Fruit fly (Drosophila melanogaster) whole organism, embryonic: ENCODE results near the gene brm.

Experiments used
- CG14710 ChIP-seq: fragments of 200-800 bp; sonication (Bioruptor generic); optimal IDR thresholded peaks from 3 replicates; lab custom pipeline; 2019; ENCODE audit warnings: missing biosample characterization, mild to moderate bottlenecking, missing genetic modification characterization, moderate library complexity
- CG1529 ChIP-seq: fragments of 200-800 bp; sonication (Bioruptor generic); optimal IDR thresholded peaks from 3 replicates; lab custom pipeline; 2018; ENCODE audit warnings: missing biosample characterization, missing genetic modification characterization
- CG17186 ChIP-seq: fragments of 200-800 bp; sonication (Bioruptor generic); optimal IDR thresholded peaks from 3 replicates; lab custom pipeline; 2017; ENCODE audit warnings: missing biosample characterization, missing genetic modification reagents, missing genetic modification characterization
- CG17612 ChIP-seq: fragments of 200-800 bp; sonication (Bioruptor generic); IDR thresholded peaks from 2 replicates; pipeline ENCODE4 v1.3.6; 2022; ENCODE audit warnings: missing biosample characterization, missing genetic modification characterization
- CG1792 ChIP-seq: fragments of 200-800 bp; sonication (Bioruptor generic); optimal IDR thresholded peaks from 2 replicates; lab custom pipeline; 2016; ENCODE audit warnings: missing biosample characterization, missing genetic modification characterization
- CG1832 ChIP-seq: fragments of 200-800 bp; sonication (Bioruptor generic); optimal IDR thresholded peaks from 2 replicates; lab custom pipeline; 2017; ENCODE audit warnings: missing biosample characterization, mild to moderate bottlenecking, missing genetic modification characterization, inconsistent platforms
- CG2129 ChIP-seq: fragments of 200-800 bp; sonication (Bioruptor generic); IDR thresholded peaks from 2 replicates; pipeline ENCODE4 v1.3.6; 2022; ENCODE audit warnings: missing biosample characterization, missing genetic modification characterization; ENCODE audit not compliant: partially characterized antibody
- CG2199 ChIP-seq: fragments of 200-800 bp; sonication (Bioruptor generic); IDR thresholded peaks from 3 replicates; pipeline ENCODE4 v1.3.6; 2022; ENCODE audit warnings: missing biosample characterization, missing genetic modification characterization
- CG42726 ChIP-seq: fragments of 200-800 bp; sonication (Bioruptor generic); IDR thresholded peaks from 2 replicates; pipeline ENCODE4 v1.3.6; 2022; ENCODE audit warnings: missing biosample characterization, missing genetic modification characterization; ENCODE audit not compliant: partially characterized antibody
- CG4707 ChIP-seq: fragments of 200-800 bp; sonication (Bioruptor generic); optimal IDR thresholded peaks from 2 replicates; lab custom pipeline; 2018; ENCODE audit warnings: missing biosample characterization, mild to moderate bottlenecking, missing genetic modification characterization, moderate library complexity
- CG7556 ChIP-seq: fragments of 200-800 bp; sonication (Bioruptor generic); optimal IDR thresholded peaks from 2 replicates; lab custom pipeline; 2017; ENCODE audit warnings: missing biosample characterization, mild to moderate bottlenecking, missing genetic modification characterization
- CG7839 ChIP-seq: fragments of 200-800 bp; sonication (Bioruptor generic); optimal IDR thresholded peaks from 3 replicates; lab custom pipeline; 2018; ENCODE audit warnings: missing biosample characterization, mild to moderate bottlenecking, missing genetic modification characterization, moderate library complexity
- CG8290 ChIP-seq, 3 experiments: fragments of 200-800 bp; sonication (Bioruptor generic); optimal IDR thresholded peaks; 2 replicates each; lab custom pipeline; 2016 to 2019; ENCODE audit warnings: missing biosample characterization in 3 of 3, missing genetic modification characterization in 3 of 3, mild to moderate bottlenecking in 2 of 3, moderate library complexity in 1 of 3
- CG9797 ChIP-seq: fragments of 200-800 bp; sonication (Bioruptor generic); optimal IDR thresholded peaks from 3 replicates; lab custom pipeline; 2018; ENCODE audit warnings: missing biosample characterization, mild to moderate bottlenecking, missing genetic modification characterization
- CG9876 ChIP-seq: fragments of 200-800 bp; sonication (Bioruptor generic); optimal IDR thresholded peaks from 2 replicates; lab custom pipeline; 2016; ENCODE audit warnings: missing biosample characterization, missing genetic modification characterization
- D ChIP-seq, 2 experiments: fragments of 200-800 bp in 1 of 2; fragments of >200 bp in 1 of 2; sonication (Bioruptor generic) in 1 of 2; optimal IDR thresholded peaks; 2 replicates in 1 of 2; 3 replicates in 1 of 2; lab custom pipeline; 2017; ENCODE audit warnings: mild to moderate bottlenecking in 1 of 2, missing biosample characterization in 1 of 2, missing genetic modification characterization in 1 of 2, missing genetic modification reagents in 1 of 2
- D19A ChIP-seq: fragments of 200-800 bp; optimal IDR thresholded peaks from 3 replicates; lab custom pipeline; 2019; ENCODE audit warnings: missing biosample characterization, mild to moderate bottlenecking, missing genetic modification characterization, moderate library complexity
- Ets97D ChIP-seq: fragments of 200-800 bp; sonication (Bioruptor generic); optimal IDR thresholded peaks from 3 replicates; lab custom pipeline; 2016; ENCODE audit warnings: missing biosample characterization, missing genetic modification characterization
- GATAe ChIP-seq: fragments of 200-800 bp; sonication (Bioruptor generic); conservative IDR thresholded peaks from 2 replicates; pipeline ENCODE4 v1.3.6; 2022; ENCODE audit warnings: missing biosample characterization, missing genetic modification characterization
- Gug ChIP-seq: fragments of 200-800 bp; sonication (Bioruptor generic); IDR thresholded peaks from 4 replicates; pipeline ENCODE4 v1.3.6; 2022; ENCODE audit warnings: missing biosample characterization, missing genetic modification characterization
- H15 ChIP-seq: fragments of 200-800 bp; sonication (Bioruptor generic); IDR thresholded peaks from 3 replicates; pipeline ENCODE4 v1.3.6; 2022; ENCODE audit warnings: missing biosample characterization, missing genetic modification characterization
- Hmx ChIP-seq: fragments of 200-800 bp; sonication (Bioruptor generic); optimal IDR thresholded peaks from 2 replicates; lab custom pipeline; 2016; ENCODE audit warnings: missing biosample characterization, missing genetic modification characterization
- Kr ChIP-seq: fragments of 200-800 bp; sonication (Bioruptor generic); optimal IDR thresholded peaks from 2 replicates; lab custom pipeline; 2017; ENCODE audit warnings: missing biosample characterization, mild to moderate bottlenecking, missing genetic modification characterization
- NK7.1 ChIP-seq: fragments of 200-800 bp; sonication (Bioruptor generic); optimal IDR thresholded peaks from 3 replicates; lab custom pipeline; 2016; ENCODE audit warnings: missing biosample characterization, missing genetic modification characterization
- Opbp ChIP-seq: fragments of 200-800 bp; sonication (Bioruptor generic); IDR thresholded peaks from 3 replicates; pipeline ENCODE4 v1.3.6; 2022; ENCODE audit warnings: missing biosample characterization, missing genetic modification characterization; ENCODE audit not compliant: partially characterized antibody
- Sry-β ChIP-seq: fragments of 200-800 bp; sonication (Bioruptor generic); optimal IDR thresholded peaks from 2 replicates; lab custom pipeline; 2018; ENCODE audit warnings: missing biosample characterization, mild to moderate bottlenecking, missing genetic modification characterization, moderate library complexity
- cg ChIP-seq: fragments of 200-800 bp; sonication (Bioruptor generic); optimal IDR thresholded peaks from 3 replicates; lab custom pipeline; 2019; ENCODE audit warnings: missing biosample characterization, mild to moderate bottlenecking, missing genetic modification characterization, moderate library complexity
- disco-r ChIP-seq: fragments of 200-800 bp; sonication (Bioruptor generic); optimal IDR thresholded peaks from 2 replicates; lab custom pipeline; 2016; ENCODE audit warnings: missing biosample characterization, missing genetic modification characterization
- fu2 ChIP-seq: fragments of 200-800 bp; sonication (Bioruptor generic); optimal IDR thresholded peaks from 2 replicates; lab custom pipeline; 2016; ENCODE audit warnings: missing biosample characterization, missing genetic modification characterization
- gsb-n ChIP-seq: fragments of 200-800 bp; sonication (Bioruptor generic); optimal IDR thresholded peaks from 3 replicates; lab custom pipeline; 2018; ENCODE audit warnings: missing biosample characterization, mild to moderate bottlenecking, missing genetic modification characterization
- hb ChIP-seq: fragments of 200-800 bp; sonication (Bioruptor generic); IDR thresholded peaks from 3 replicates; pipeline ENCODE4 v1.3.6; 2022; ENCODE audit warnings: missing biosample characterization, missing genetic modification characterization; ENCODE audit not compliant: partially characterized antibody
- kni ChIP-seq: fragments of 200-800 bp; sonication (Bioruptor generic); optimal IDR thresholded peaks from 3 replicates; lab custom pipeline; 2017; ENCODE audit warnings: mild to moderate bottlenecking, missing biosample characterization, missing genetic modification reagents, missing genetic modification characterization
- mirr ChIP-seq: fragments of 200-800 bp; sonication (Bioruptor generic); optimal IDR thresholded peaks from 3 replicates; lab custom pipeline; 2018; ENCODE audit warnings: missing biosample characterization, mild to moderate bottlenecking, missing genetic modification characterization
- mld ChIP-seq: fragments of 200-800 bp; sonication (Bioruptor generic); IDR thresholded peaks from 3 replicates; pipeline ENCODE4 v1.3.6; 2022; ENCODE audit warnings: missing biosample characterization, missing genetic modification characterization; ENCODE audit not compliant: partially characterized antibody
- nerfin-2 ChIP-seq: fragments of 200-800 bp; sonication (Bioruptor generic); IDR thresholded peaks from 2 replicates; pipeline ENCODE4 v1.3.6; 2022; ENCODE audit warnings: missing biosample characterization, missing genetic modification characterization; ENCODE audit not compliant: partially characterized antibody
- pan ChIP-seq, 4 experiments: fragments of >200 bp in 3 of 4; fragments of 200-800 bp in 1 of 4; sonication (Bioruptor generic) in 1 of 4; optimal IDR thresholded peaks in 3 of 4; IDR thresholded peaks in 1 of 4; 2 replicates each; pipeline versions ENCODE4 v1.3.6 to Lab custom; 2017 to 2022; ENCODE audit warnings: missing biosample characterization in 2 of 4, missing genetic modification characterization in 2 of 4, mixed read lengths in 1 of 4
- prd ChIP-seq, 3 experiments: fragments of >200 bp in 2 of 3; fragments of 200-800 bp in 1 of 3; sonication (Bioruptor generic) in 1 of 3; optimal IDR thresholded peaks in 2 of 3; IDR thresholded peaks in 1 of 3; 2 replicates in 2 of 3; 3 replicates in 1 of 3; pipeline versions ENCODE4 v1.3.6 to Lab custom; 2017 to 2022; ENCODE audit warnings: missing biosample characterization in 1 of 3, missing genetic modification characterization in 1 of 3
- pros ChIP-seq: fragments of 200-800 bp; sonication (Bioruptor generic); optimal IDR thresholded peaks from 3 replicates; lab custom pipeline; 2019; ENCODE audit warnings: missing biosample characterization, mild to moderate bottlenecking, missing genetic modification characterization, moderate library complexity
- sima ChIP-seq: fragments of 200-800 bp; sonication (Bioruptor generic); optimal IDR thresholded peaks from 2 replicates; lab custom pipeline; 2016; ENCODE audit warnings: missing biosample characterization, missing genetic modification characterization
- twi ChIP-seq: fragments of 200-800 bp; optimal IDR thresholded peaks from 2 replicates; lab custom pipeline; 2019; ENCODE audit warnings: missing biosample characterization, mild to moderate bottlenecking, missing genetic modification characterization, moderate library complexity
- tx ChIP-seq: fragments of 200-800 bp; sonication (Bioruptor generic); optimal IDR thresholded peaks from 2 replicates; lab custom pipeline; 2016; ENCODE audit warnings: missing biosample characterization, missing genetic modification characterization
- vnd ChIP-seq: fragments of 200-800 bp; sonication (Bioruptor generic); IDR thresholded peaks from 3 replicates; pipeline ENCODE4 v1.3.6; 2022; ENCODE audit warnings: missing biosample characterization, missing genetic modification characterization; ENCODE audit not compliant: partially characterized antibody
- zen ChIP-seq: fragments of 200-800 bp; sonication (Bioruptor generic); optimal IDR thresholded peaks from 3 replicates; lab custom pipeline; 2018; ENCODE audit warnings: missing biosample characterization, mild to moderate bottlenecking, missing genetic modification characterization, moderate library complexity

The brm gene

dm6 chr3L:16012315-16012950 lies 29.8 kb upstream of the brm start:
- peak; percentile 4 for TF ChIP-seq CG8290 (GFP tag; optimal IDR thresholded peaks at IDR 0.05; lab: Kevin White, UChicago)
- no peak for TF ChIP-seq CG8290 (tag; optimal IDR thresholded peaks at IDR 0.05; lab: Kevin White, UChicago)
- no peak for TF ChIP-seq vnd (GFP tag; lab: Robert Waterston, UW)
- no peak for TF ChIP-seq GATAe (GFP tag; lab: Robert Waterston, UW)
- TF ChIP-seq pan (optimal IDR thresholded peaks at IDR 0.05; lab: Kevin White, UChicago) = peak in 1 of 2 experiments; percentile 67
- peak in 1 of 2 experiments; percentile 35 for TF ChIP-seq pan (GFP tag; optimal IDR thresholded peaks at IDR 0.05 in 1 of 2, IDR thresholded peaks at IDR 0.05 in 1 of 2)
- no peak for TF ChIP-seq CG7839 (tag; lab: Kevin White, UChicago)
- no peak for TF ChIP-seq Sry-β (GFP tag; lab: Kevin White, UChicago)
- no peak for TF ChIP-seq CG14710 (tag; lab: Kevin White, UChicago)
- no peak for TF ChIP-seq mld (GFP tag; lab: Robert Waterston, UW)
- TF ChIP-seq Opbp = 0 out of 3 replicates have a peak, but pooled peaks have one; percentile 30
- TF ChIP-seq zen (tag; lab: Kevin White, UChicago) = peak; percentile 95
- TF ChIP-seq D (optimal IDR thresholded peaks at IDR 0.05; lab: Kevin White, UChicago) = peak; percentile 75
- no peak for TF ChIP-seq D (GFP tag; optimal IDR thresholded peaks at IDR 0.05; lab: Kevin White, UChicago)
- peak; percentile 13 for TF ChIP-seq CG4707 (GFP tag; lab: Kevin White, UChicago)
- TF ChIP-seq kni = peak; percentile 61
- TF ChIP-seq CG17612 (GFP tag; lab: Robert Waterston, UW) = no peak
- peak; percentile 16 for TF ChIP-seq twi (tag; lab: Kevin White, UChicago)
- TF ChIP-seq gsb-n = peak; percentile 42
- no peak for TF ChIP-seq cg (GFP tag; lab: Kevin White, UChicago)
- peak; percentile 69; the same call in 1 of the 3 replicates for TF ChIP-seq CG2199 (GFP tag; lab: Robert Waterston, UW)
- no peak for TF ChIP-seq CG17186 (GFP tag; lab: Kevin White, UChicago)
- no peak for TF ChIP-seq prd (optimal IDR thresholded peaks at IDR 0.05; lab: Kevin White, UChicago)
- peak; percentile 63; the same call in 2 of the 3 replicates for TF ChIP-seq prd (GFP tag; IDR thresholded peaks at IDR 0.05; lab: Robert Waterston, UW)
- no peak for TF ChIP-seq Gug (GFP tag; lab: Robert Waterston, UW)
- peak; percentile 12 for TF ChIP-seq pros (GFP tag; lab: Kevin White, UChicago)
- TF ChIP-seq CG1529 (GFP tag; lab: Kevin White, UChicago) = no peak
- TF ChIP-seq CG42726 (GFP tag; lab: Robert Waterston, UW) = no peak
- no peak for TF ChIP-seq hb (GFP tag; lab: Robert Waterston, UW)

dm6 chr3L:16011319-16012210 lies 28.9 kb upstream of the brm start, which contains the start of gene mib1:
mib1 (minus strand) TSS chr3L:16011812.
- TF ChIP-seq disco-r (GFP tag; lab: Kevin White, UChicago) (peak; percentile 12), H15 (0 out of 3 replicates have a peak, but pooled peaks have one; percentile 8), sima (no peak), Hmx (GFP tag; lab: Kevin White, UChicago) (no peak), tx (GFP tag; lab: Kevin White, UChicago) (no peak), mirr (GFP tag; lab: Kevin White, UChicago) (peak; percentile 45), nerfin-2 (GFP tag; lab: Robert Waterston, UW) (peak; percentile 71), CG2129 (GFP tag; lab: Robert Waterston, UW) (peak; percentile 63), CG9797 (GFP tag; lab: Kevin White, UChicago) (peak; percentile 99), prd (optimal IDR thresholded peaks at IDR 0.05; lab: Kevin White, UChicago) (no peak), prd (GFP tag; IDR thresholded peaks at IDR 0.05; lab: Robert Waterston, UW) (0 out of 3 replicates have a peak, but pooled peaks have one; percentile 33), CG9876 (GFP tag; lab: Kevin White, UChicago) (no peak), Kr (GFP tag; lab: Kevin White, UChicago) (peak; percentile 18), CG1792 (GFP tag; lab: Kevin White, UChicago) (no peak), Ets97D (GFP tag; lab: Kevin White, UChicago) (peak; percentile 88), NK7.1 (GFP tag; lab: Kevin White, UChicago) (no peak), CG7556 (GFP tag; lab: Kevin White, UChicago) (peak; percentile 22), D19A (tag; lab: Kevin White, UChicago) (no peak), CG1832 (GFP tag; lab: Kevin White, UChicago) (no peak), fu2 (GFP tag; lab: Kevin White, UChicago) (peak; percentile 43)
